Fruit fly (Drosophila melanogaster): ENCODE measurements around the gene CG6425.

CG6425 gene

DNA sequence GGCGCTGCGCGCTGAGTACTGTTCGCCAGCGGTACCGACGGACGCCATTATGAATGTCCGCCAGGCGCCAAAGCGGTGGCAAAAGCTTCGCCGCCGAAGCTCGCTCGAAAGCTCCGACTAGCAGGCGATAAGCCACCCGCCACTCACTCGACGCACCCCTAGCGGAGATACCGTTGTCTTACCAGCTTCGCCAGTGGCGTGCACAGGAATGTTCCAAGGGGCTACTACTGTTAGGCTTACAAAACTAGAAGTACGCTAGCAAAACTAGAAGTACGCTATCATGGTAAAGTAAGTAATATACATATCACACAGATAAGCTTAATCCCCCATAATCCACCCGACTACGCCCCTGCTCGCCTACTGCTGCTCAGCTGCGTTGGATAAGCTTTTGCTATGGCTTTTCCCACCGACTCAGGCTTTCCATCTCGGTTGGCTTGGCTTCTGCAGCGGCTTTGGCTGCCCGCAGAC is 3.0 kb downstream of the CG6425 start, which contains the start of gene amon:
amon (minus strand) TSS at position 51 of the 468 bp plus-strand sequence.
- TF ChIP-seq CG31627 (GFP tag; optimal IDR thresholded peaks at IDR 0.05): peak; percentile 96
- TF ChIP-seq Blimp-1 (GFP tag; optimal IDR thresholded peaks at IDR 0.05): peak; percentile 78
- peak; percentile 96 for TF ChIP-seq CG15336 (GFP tag; IDR thresholded peaks at IDR 0.05)
- peak; percentile 95 for TF ChIP-seq Sox14 (GFP tag; optimal IDR thresholded peaks at IDR 0.05)
- TF ChIP-seq Eip75B (GFP tag; optimal IDR thresholded peaks at IDR 0.05): peak; percentile 97
- peak; percentile 95 for TF ChIP-seq Met (GFP tag; optimal IDR thresholded peaks at IDR 0.05)
- TF ChIP-seq ss (GFP tag; optimal IDR thresholded peaks at IDR 0.05): peak; percentile 94 to 95
- TF ChIP-seq CG7368 (GFP tag; optimal IDR thresholded peaks at IDR 0.05): peak; percentile 97
- peak; percentile 98 for TF ChIP-seq Eip78C (GFP tag)
- TF ChIP-seq CG10631 (GFP tag; optimal IDR thresholded peaks at IDR 0.05): peak; percentile 97
- TF ChIP-seq CG32006 (GFP tag; optimal IDR thresholded peaks at IDR 0.05): peak; percentile 96
- peak; percentile 91 for TF ChIP-seq CG8632 (GFP tag; optimal IDR thresholded peaks at IDR 0.05)
- peak; percentile 98 for TF ChIP-seq CG6163 (GFP tag; IDR thresholded peaks at IDR 0.05)
- TF ChIP-seq acj6 (GFP tag; optimal IDR thresholded peaks at IDR 0.05): peak; percentile 95
- TF ChIP-seq Hr38 (GFP tag; optimal IDR thresholded peaks at IDR 0.05): peak; percentile 71
- TF ChIP-seq spab (GFP tag; optimal IDR thresholded peaks at IDR 0.05): peak; percentile 96
- TF ChIP-seq salr (GFP tag; optimal IDR thresholded peaks at IDR 0.05): peak; percentile 86 to 96
- TF ChIP-seq Ets21C (GFP tag; optimal IDR thresholded peaks at IDR 0.05): peak; percentile 95
- peak; percentile 68 for TF ChIP-seq Eip93F (GFP tag; optimal IDR thresholded peaks at IDR 0.05)
- TF ChIP-seq CG9139 (GFP tag; optimal IDR thresholded peaks at IDR 0.05): peak; percentile 95
- peak; percentile 97 for TF ChIP-seq CG11902 (GFP tag; optimal IDR thresholded peaks at IDR 0.05)
- TF ChIP-seq CG6276 (GFP tag; optimal IDR thresholded peaks at IDR 0.05): peak; percentile 95
- peak; percentile 95 for TF ChIP-seq net (GFP tag; optimal IDR thresholded peaks at IDR 0.05)
- TF ChIP-seq Lpt (GFP tag; optimal IDR thresholded peaks at IDR 0.05): peak; percentile 88
- peak; percentile 94 for TF ChIP-seq topi (GFP tag; optimal IDR thresholded peaks at IDR 0.05)
- peak; percentile 96 for TF ChIP-seq CG16779 (tag; optimal IDR thresholded peaks at IDR 0.05)
- TF ChIP-seq OdsH (GFP tag; optimal IDR thresholded peaks at IDR 0.05): peak; percentile 95
- peak; percentile 92 for TF ChIP-seq Smox (GFP tag; optimal IDR thresholded peaks at IDR 0.05)
- peak; percentile 97 for TF ChIP-seq CG1621 (tag; optimal IDR thresholded peaks at IDR 0.05)
- TF ChIP-seq dsx (GFP tag; optimal IDR thresholded peaks at IDR 0.05; ENCODE audit: poor library complexity, severe bottlenecking): peak; percentile 94
- peak; percentile 89 for TF ChIP-seq fkh (GFP tag; optimal IDR thresholded peaks at IDR 0.05)
- TF ChIP-seq CG3919 (GFP tag; optimal IDR thresholded peaks at IDR 0.05): peak; percentile 97
- peak; percentile 96 for TF ChIP-seq Ets96B (tag; optimal IDR thresholded peaks at IDR 0.05)
- TF ChIP-seq CG6854 (GFP tag; optimal IDR thresholded peaks at IDR 0.05): peak; percentile 90
- peak; percentile 94 for TF ChIP-seq Sox15 (GFP tag; optimal IDR thresholded peaks at IDR 0.05)
- TF ChIP-seq vri (GFP tag; optimal IDR thresholded peaks at IDR 0.05): peak; percentile 90
- peak; percentile 94 for TF ChIP-seq CG6808 (GFP tag; optimal IDR thresholded peaks at IDR 0.05)
- TF ChIP-seq svp (GFP tag): peak; percentile 97
- peak; percentile 94 for TF ChIP-seq achi (GFP tag; optimal IDR thresholded peaks at IDR 0.05)
- peak; percentile 98 for TF ChIP-seq CG11294 (GFP tag; IDR thresholded peaks at IDR 0.05)
- peak; percentile 95 for TF ChIP-seq CG8119 (GFP tag; IDR thresholded peaks at IDR 0.05)
- TF ChIP-seq CG6792 (GFP tag; optimal IDR thresholded peaks at IDR 0.05): peak; percentile 97
- TF ChIP-seq pdm3 (GFP tag; optimal IDR thresholded peaks at IDR 0.05): peak; percentile 96
- peak; percentile 97 for TF ChIP-seq Gug (GFP tag; IDR thresholded peaks at IDR 0.05)
- peak; percentile 96 for TF ChIP-seq lz (GFP tag; optimal IDR thresholded peaks at IDR 0.05)
- TF ChIP-seq fd59A (GFP tag; optimal IDR thresholded peaks at IDR 0.05): peak; percentile 93
- TF ChIP-seq cyc (GFP tag; optimal IDR thresholded peaks at IDR 0.05): peak; percentile 97
- TF ChIP-seq CG8319 (GFP tag; optimal IDR thresholded peaks at IDR 0.05): peak; percentile 95
- TF ChIP-seq fd85E (GFP tag; optimal IDR thresholded peaks at IDR 0.05): peak; percentile 84
- peak; percentile 95 for TF ChIP-seq esn (GFP tag; optimal IDR thresholded peaks at IDR 0.05)
- peak; percentile 92 for TF ChIP-seq CG34406 (GFP tag; optimal IDR thresholded peaks at IDR 0.05)
- peak; percentile 95 for TF ChIP-seq CG4318 (GFP tag; optimal IDR thresholded peaks at IDR 0.05)

All from whole organism, prepupa.